Fruit fly (Drosophila melanogaster): ENCODE measurements around the gene CG14710.

The CG14710 gene

dm6 chr3R:11582253-11582589 lies 37.7 kb upstream of the CG14710 start (continued):
- no peak for TF ChIP-seq CG1529 (GFP tag; optimal IDR thresholded peaks at IDR 0.05)
- TF ChIP-seq CG31224 (GFP tag; IDR thresholded peaks at IDR 0.05): peak; percentile 54
- TF ChIP-seq CG14014 (GFP tag; IDR thresholded peaks at IDR 0.05): peak; percentile 69
- peak; percentile 47 for TF ChIP-seq kah (GFP tag; optimal IDR thresholded peaks at IDR 0.05)
- TF ChIP-seq CG6813 (GFP tag; optimal IDR thresholded peaks at IDR 0.05): peak; percentile 7
- TF ChIP-seq sens-2 (GFP tag; IDR thresholded peaks at IDR 0.05): peak; percentile 73
- peak; percentile 79 for TF ChIP-seq CG2712 (tag; optimal IDR thresholded peaks at IDR 0.05)
- TF ChIP-seq CG43689 (GFP tag; IDR thresholded peaks at IDR 0.05): peak; percentile 66
- TF ChIP-seq fd96Cb (tag; optimal IDR thresholded peaks at IDR 0.05): peak; percentile 62
- TF ChIP-seq pros (GFP tag; optimal IDR thresholded peaks at IDR 0.05): no peak
- TF ChIP-seq Drgx (GFP tag; IDR thresholded peaks at IDR 0.05): peak; percentile 95
- peak; percentile 45 for TF ChIP-seq caup (GFP tag; optimal IDR thresholded peaks at IDR 0.05; ENCODE audit: severe bottlenecking)
- TF ChIP-seq dati (GFP tag; IDR thresholded peaks at IDR 0.05): peak; percentile 73
- TF ChIP-seq B-H1 (GFP tag; IDR thresholded peaks at IDR 0.05): peak; percentile 21; the same call in 1 of the 3 replicates
- peak; percentile 58; the same call in 1 of the 2 replicates for TF ChIP-seq ro (GFP tag; IDR thresholded peaks at IDR 0.05)
- peak; percentile 56; the same call in 1 of the 3 replicates for TF ChIP-seq CG11093 (GFP tag; IDR thresholded peaks at IDR 0.05)
- peak; percentile 51 to 59 for TF ChIP-seq chif (GFP tag; optimal IDR thresholded peaks at IDR 0.05)
- TF ChIP-seq Jarid2 (GFP tag; optimal IDR thresholded peaks at IDR 0.05): no peak
- peak; percentile 31 for TF ChIP-seq CG16815 (GFP tag; optimal IDR thresholded peaks at IDR 0.05)
- TF ChIP-seq Trl (optimal IDR thresholded peaks at IDR 0.05): no peak
- TF ChIP-seq Trl (GFP tag; optimal IDR thresholded peaks at IDR 0.05): peak; percentile 65
- TF ChIP-seq CG32772 (GFP tag; IDR thresholded peaks at IDR 0.05): peak; percentile 67
- TF ChIP-seq prd (optimal IDR thresholded peaks at IDR 0.05): no peak
- peak; percentile 76 for TF ChIP-seq prd (GFP tag; IDR thresholded peaks at IDR 0.05)
- TF ChIP-seq seq (GFP tag; IDR thresholded peaks at IDR 0.05): peak; percentile 83
- TF ChIP-seq pb (GFP tag; optimal IDR thresholded peaks at IDR 0.05): peak; percentile 55
- TF ChIP-seq Xrp1 (GFP tag; IDR thresholded peaks at IDR 0.05): peak; percentile 73
- TF ChIP-seq Bgb (GFP tag; IDR thresholded peaks at IDR 0.05; ENCODE audit: partially characterized antibody): no peak
- peak; percentile 23 for TF ChIP-seq Myb (GFP tag; optimal IDR thresholded peaks at IDR 0.05)
- peak; percentile 45 for TF ChIP-seq Fer1 (GFP tag; optimal IDR thresholded peaks at IDR 0.05)
- peak; percentile 69 for TF ChIP-seq CG9609 (GFP tag; optimal IDR thresholded peaks at IDR 0.05)
- TF ChIP-seq CG6272 (GFP tag; IDR thresholded peaks at IDR 0.05): no peak
- no peak for TF ChIP-seq hth (optimal IDR thresholded peaks at IDR 0.05)
- TF ChIP-seq bowl (GFP tag; IDR thresholded peaks at IDR 0.05): peak; percentile 68
- TF ChIP-seq Side (GFP tag; optimal IDR thresholded peaks at IDR 0.05): peak; percentile 59
- peak; percentile 55 for TF ChIP-seq CG8924 (tag; optimal IDR thresholded peaks at IDR 0.05)
- peak; percentile 51 for TF ChIP-seq CG10274 (GFP tag; optimal IDR thresholded peaks at IDR 0.05)
- peak; percentile 78 for TF ChIP-seq CG6689 (GFP tag; IDR thresholded peaks at IDR 0.05)
- no peak for TF ChIP-seq CG11085 (GFP tag; IDR thresholded peaks at IDR 0.05)
- peak; percentile 58 for TF ChIP-seq CG12236 (GFP tag; optimal IDR thresholded peaks at IDR 0.05)
- TF ChIP-seq CG14667 (GFP tag; IDR thresholded peaks at IDR 0.05): peak; percentile 61
- peak; percentile 11; the same call in 1 of the 3 replicates for TF ChIP-seq CG11456 (GFP tag; IDR thresholded peaks at IDR 0.05)
- TF ChIP-seq CG11723 (GFP tag; optimal IDR thresholded peaks at IDR 0.05): no peak
- TF ChIP-seq eyg (GFP tag; optimal IDR thresholded peaks at IDR 0.05): peak; percentile 49
- TF ChIP-seq gsb-n (tag; optimal IDR thresholded peaks at IDR 0.05): no peak
- no peak for TF ChIP-seq slp2 (GFP tag; optimal IDR thresholded peaks at IDR 0.05)
- TF ChIP-seq sna (GFP tag; IDR thresholded peaks at IDR 0.05; ENCODE audit: partially characterized antibody): no peak
- TF ChIP-seq sr (GFP tag; IDR thresholded peaks at IDR 0.05): peak; percentile 8; the same call in 1 of the 3 replicates
- TF ChIP-seq ara (GFP tag; IDR thresholded peaks at IDR 0.05): peak; percentile 54; the same call in 1 of the 2 replicates
- peak; percentile 55 for TF ChIP-seq CG15514 (GFP tag; optimal IDR thresholded peaks at IDR 0.05)
- no peak for TF ChIP-seq CG8478 (optimal IDR thresholded peaks at IDR 0.05)
- peak; percentile 57; the same call in 1 of the 3 replicates for TF ChIP-seq so (GFP tag; IDR thresholded peaks at IDR 0.05)
- peak; percentile 20 for TF ChIP-seq pho (GFP tag; optimal IDR thresholded peaks at IDR 0.05)
